Worm (Caenorhabditis elegans): ENCODE results near the gene arrd-22.

- TF ChIP-seq sdz-38 (tag; optimal IDR thresholded peaks at IDR 0.05) = no peak
- TF ChIP-seq ama-1 (optimal IDR thresholded peaks at IDR 0.05) = no peak
- TF ChIP-seq ama-1 (GFP tag; optimal IDR thresholded peaks at IDR 0.05) = no peak
- no peak for TF ChIP-seq attf-6 (GFP tag; IDR thresholded peaks at IDR 0.05)
- TF ChIP-seq ets-4 (GFP tag; optimal IDR thresholded peaks at IDR 0.05) = no peak
- TF ChIP-seq unc-130 (GFP tag; optimal IDR thresholded peaks at IDR 0.05) = no peak
- TF ChIP-seq F55B11.4 (tag; optimal IDR thresholded peaks at IDR 0.05; ENCODE audit: borderline replicate concordance, insufficient read depth) = no peak
- no peak for TF ChIP-seq egl-18 (GFP tag; IDR thresholded peaks at IDR 0.05)
- no peak for TF ChIP-seq F52B5.7 (tag; optimal IDR thresholded peaks at IDR 0.05)
- TF ChIP-seq B0336.3 (GFP tag; IDR thresholded peaks at IDR 0.05) = no peak
- no peak for TF ChIP-seq snpc-4 (GFP tag; optimal IDR thresholded peaks at IDR 0.05)
- no peak for TF ChIP-seq snpc-4 (tag; optimal IDR thresholded peaks at IDR 0.05)
- TF ChIP-seq akir-1 (GFP tag; optimal IDR thresholded peaks at IDR 0.05) = no peak
- TF ChIP-seq F57C9.4 (tag; optimal IDR thresholded peaks at IDR 0.05) = no peak
- TF ChIP-seq F49E8.2 (tag; optimal IDR thresholded peaks at IDR 0.05; ENCODE audit: insufficient read depth) = no peak
Observed at ce11 chrV:3372673-3373072, 37.6 kb upstream of the arrd-22 start, which contains the start of gene srx-121.

Measured in whole organism, young adult.